Fruit fly (Drosophila melanogaster): ENCODE results near the gene RpS27A.
A peak's percentile ranks its signal among the peaks of the same experiment; 100 is the strongest.

The RpS27A gene

DNA sequence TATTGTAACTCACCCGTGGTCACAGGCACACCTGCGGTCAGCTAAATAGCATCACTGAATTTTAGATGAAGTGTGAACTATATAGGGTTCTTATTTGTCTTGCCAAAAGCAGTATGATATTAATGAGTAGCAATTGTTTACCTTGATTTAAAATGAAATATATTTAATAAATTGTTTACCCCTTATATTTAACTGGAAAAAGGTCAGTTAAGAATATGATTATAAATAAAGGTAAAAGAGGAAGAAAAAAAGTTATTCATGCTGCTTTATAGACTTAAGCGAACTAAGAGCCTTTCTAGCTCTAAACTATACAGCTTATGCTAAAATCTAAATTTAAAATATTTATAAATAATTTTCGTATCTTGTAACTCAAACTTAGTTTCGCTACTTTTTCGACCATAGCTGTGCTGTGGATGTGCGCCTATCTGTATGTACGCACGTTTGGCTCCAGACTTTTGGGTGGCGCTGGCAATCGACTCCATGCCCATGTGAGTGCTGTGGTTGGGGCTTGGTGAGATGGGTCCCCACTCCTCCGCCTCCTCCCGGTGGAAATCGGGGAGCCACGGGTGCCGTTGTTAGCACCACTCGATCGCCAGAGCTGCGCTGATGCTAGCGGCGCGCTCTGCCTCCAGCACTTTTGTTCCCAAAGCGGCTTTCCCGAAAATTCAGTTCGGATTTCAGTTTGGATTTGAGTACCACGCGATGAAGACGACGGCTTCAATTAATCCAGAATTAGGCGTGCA lies 34.1 kb downstream of the RpS27A start, which contains the start of gene loh (continued):
- TF ChIP-seq CG11723 (GFP tag; optimal IDR thresholded peaks at IDR 0.05) (peak; percentile 53), nom (GFP tag; optimal IDR thresholded peaks at IDR 0.05) (no peak), CG10209 (GFP tag; optimal IDR thresholded peaks at IDR 0.05) (peak; percentile 67), z (GFP tag; IDR thresholded peaks at IDR 0.05) (0 out of 3 replicates have a peak, but pooled peaks have one; percentile 12), CG16779 (GFP tag; IDR thresholded peaks at IDR 0.05) (no peak), CG2199 (GFP tag; IDR thresholded peaks at IDR 0.05) (no peak), MBD-R2 (GFP tag; IDR thresholded peaks at IDR 0.05) (no peak), CG4282 (GFP tag; optimal IDR thresholded peaks at IDR 0.05) (no peak), Deaf1 (tag; optimal IDR thresholded peaks at IDR 0.05) (no peak), dysf (GFP tag; IDR thresholded peaks at IDR 0.05) (no peak; the same call in 1 of the 3 replicates), CG2129 (GFP tag; IDR thresholded peaks at IDR 0.05; ENCODE audit: partially characterized antibody) (no peak), Dip3 (GFP tag; optimal IDR thresholded peaks at IDR 0.05) (no peak), CG15479 (GFP tag; optimal IDR thresholded peaks at IDR 0.05) (no peak), trh (GFP tag; optimal IDR thresholded peaks at IDR 0.05) (peak; percentile 7), ftz-f1 (GFP tag; optimal IDR thresholded peaks at IDR 0.05) (no peak), chm (GFP tag; IDR thresholded peaks at IDR 0.05) (no peak), CG31224 (GFP tag; IDR thresholded peaks at IDR 0.05) (no peak), cas (GFP tag; IDR thresholded peaks at IDR 0.05) (no peak), fd102C (GFP tag; optimal IDR thresholded peaks at IDR 0.05) (no peak), Rx (GFP tag; IDR thresholded peaks at IDR 0.05) (no peak), fd96Cb (tag; optimal IDR thresholded peaks at IDR 0.05) (peak; percentile 71), fu2 (GFP tag; optimal IDR thresholded peaks at IDR 0.05) (no peak), MTF-1 (GFP tag; optimal IDR thresholded peaks at IDR 0.05; ENCODE audit: borderline replicate concordance) (no peak), D (optimal IDR thresholded peaks at IDR 0.05) (no peak), D (GFP tag; optimal IDR thresholded peaks at IDR 0.05) (peak; percentile 74), CG10147 (GFP tag; optimal IDR thresholded peaks at IDR 0.05) (peak; percentile 47), cad (GFP tag; optimal IDR thresholded peaks at IDR 0.05) (no peak), CG16863 (GFP tag; optimal IDR thresholded peaks at IDR 0.05) (no peak), Ada2b (GFP tag; IDR thresholded peaks at IDR 0.05) (no peak), prd (optimal IDR thresholded peaks at IDR 0.05) (no peak), prd (GFP tag; IDR thresholded peaks at IDR 0.05) (no peak), ind (GFP tag; optimal IDR thresholded peaks at IDR 0.05) (peak; percentile 51), peb (GFP tag; IDR thresholded peaks at IDR 0.05) (0 out of 2 replicates have a peak, but pooled peaks have one; percentile 23), CG10543 (GFP tag; optimal IDR thresholded peaks at IDR 0.05) (peak; percentile 64), mirr (GFP tag; optimal IDR thresholded peaks at IDR 0.05) (no peak), pnt (GFP tag; optimal IDR thresholded peaks at IDR 0.05) (no peak), CG7357 (GFP tag; IDR thresholded peaks at IDR 0.05) (no peak), tx (GFP tag; optimal IDR thresholded peaks at IDR 0.05) (no peak), CG7786 (GFP tag; optimal IDR thresholded peaks at IDR 0.05) (no peak), CG7928 (GFP tag; optimal IDR thresholded peaks at IDR 0.05) (no peak), CTCF (GFP tag; optimal IDR thresholded peaks at IDR 0.05) (no peak), Hand (GFP tag; optimal IDR thresholded peaks at IDR 0.05) (no peak), pfk (GFP tag; optimal IDR thresholded peaks at IDR 0.05) (no peak), Dip2 (GFP tag; IDR thresholded peaks at IDR 0.05) (no peak), stc (GFP tag; IDR thresholded peaks at IDR 0.05) (0 out of 2 replicates have a peak, but pooled peaks have one; percentile 39), TFAM (GFP tag; optimal IDR thresholded peaks at IDR 0.05) (no peak), jigr1 (GFP tag; IDR thresholded peaks at IDR 0.05) (no peak), CG10654 (GFP tag; optimal IDR thresholded peaks at IDR 0.05) (no peak), D19B (GFP tag; optimal IDR thresholded peaks at IDR 0.05) (peak; percentile 36), psq (GFP tag; optimal IDR thresholded peaks at IDR 0.05) (no peak), ken (GFP tag; IDR thresholded peaks at IDR 0.05) (0 out of 3 replicates have a peak, but pooled peaks have one; percentile 10), CG3847 (GFP tag; IDR thresholded peaks at IDR 0.05) (no peak)
